Worm (Caenorhabditis elegans) whole organism, L2 larva: ENCODE measurements around the gene nspc-14.

Experiments used
- C34F6.9 ChIP-seq: fragments of 150-350 bp; optimal IDR thresholded peaks from 2 replicates; lab custom pipeline; 2014; ENCODE audit warnings: missing biosample characterization, missing genetic modification characterization
- F13H6.1 ChIP-seq: sonication (generic microtip); optimal IDR thresholded peaks from 2 replicates; lab custom pipeline; 2016; ENCODE audit warnings: missing genetic modification characterization, missing compliant biosample characterization
- alr-1 ChIP-seq: fragments of 150-350 bp; optimal IDR thresholded peaks from 2 replicates; lab custom pipeline; 2014; ENCODE audit warnings: missing biosample characterization, missing genetic modification characterization
- ama-1 ChIP-seq: fragments of 150-350 bp; optimal IDR thresholded peaks from 2 replicates; lab custom pipeline; 2018; ENCODE audit warnings: inconsistent platforms
- blmp-1 ChIP-seq: sonication (generic microtip); optimal IDR thresholded peaks from 2 replicates; lab custom pipeline; 2017; ENCODE audit warnings: missing genetic modification characterization, mild to moderate bottlenecking, missing compliant biosample characterization, antibody characterized with exemption, moderate library complexity; ENCODE audit not compliant: insufficient read depth
- ceh-16 ChIP-seq: fragments of 150-350 bp; optimal IDR thresholded peaks from 2 replicates; lab custom pipeline; 2014; ENCODE audit warnings: missing biosample characterization, missing genetic modification characterization
- crh-2 ChIP-seq: sonication (generic microtip); optimal IDR thresholded peaks from 2 replicates; lab custom pipeline; 2017; ENCODE audit warnings: missing biosample characterization, missing genetic modification characterization
- dmd-4 ChIP-seq: sonication (generic microtip); optimal IDR thresholded peaks from 2 replicates; lab custom pipeline; 2017; ENCODE audit warnings: missing biosample characterization, missing genetic modification characterization
- egl-27 ChIP-seq: sonication (generic microtip); optimal IDR thresholded peaks from 3 replicates; lab custom pipeline; 2017; ENCODE audit warnings: missing biosample characterization, missing genetic modification reagents, missing genetic modification characterization
- elt-1 ChIP-seq: fragments of 150-350 bp; optimal IDR thresholded peaks from 2 replicates; lab custom pipeline; 2014; ENCODE audit warnings: missing biosample characterization, missing genetic modification characterization
- elt-3 ChIP-seq: sonication (generic microtip); optimal IDR thresholded peaks from 2 replicates; lab custom pipeline; 2017; ENCODE audit warnings: missing biosample characterization, missing genetic modification characterization
- gmeb-1 ChIP-seq: fragments of 150-350 bp; optimal IDR thresholded peaks from 2 replicates; lab custom pipeline; 2014; ENCODE audit warnings: missing biosample characterization, missing genetic modification characterization
- mab-5 ChIP-seq: fragments of 150-350 bp; optimal IDR thresholded peaks from 2 replicates; lab custom pipeline; 2014; ENCODE audit warnings: missing biosample characterization, missing genetic modification characterization
- mbf-1 ChIP-seq: sonication (generic microtip); optimal IDR thresholded peaks from 2 replicates; lab custom pipeline; 2017; ENCODE audit warnings: missing biosample characterization, missing genetic modification characterization
- mdl-1 ChIP-seq, 2 experiments: fragments of 150-350 bp in 1 of 2; sonication (generic microtip) in 1 of 2; optimal IDR thresholded peaks; 2 replicates each; lab custom pipeline; 2017; ENCODE audit warnings: missing biosample characterization in 2 of 2, missing genetic modification characterization in 2 of 2
- nhr-10 ChIP-seq: sonication (generic microtip); optimal IDR thresholded peaks from 2 replicates; lab custom pipeline; 2017; ENCODE audit warnings: missing biosample characterization, missing genetic modification characterization
- nhr-11 ChIP-seq: fragments of 150-350 bp; optimal IDR thresholded peaks from 2 replicates; lab custom pipeline; 2014; ENCODE audit warnings: missing biosample characterization, missing genetic modification characterization
- nhr-12 ChIP-seq: fragments of 150-350 bp; optimal IDR thresholded peaks from 2 replicates; lab custom pipeline; 2014; ENCODE audit warnings: missing biosample characterization, missing genetic modification characterization
- nhr-129 ChIP-seq: fragments of 150-350 bp; optimal IDR thresholded peaks from 2 replicates; lab custom pipeline; 2014; ENCODE audit warnings: missing biosample characterization, missing genetic modification characterization
- nhr-23 ChIP-seq: fragments of 150-350 bp; optimal IDR thresholded peaks from 2 replicates; lab custom pipeline; 2014; ENCODE audit warnings: missing biosample characterization, missing genetic modification reagents, missing genetic modification characterization
- nhr-237 ChIP-seq: fragments of 150-350 bp; optimal IDR thresholded peaks from 2 replicates; lab custom pipeline; 2014; ENCODE audit warnings: missing biosample characterization, missing genetic modification characterization
- nhr-77 ChIP-seq: fragments of 150-350 bp; optimal IDR thresholded peaks from 2 replicates; lab custom pipeline; 2014; ENCODE audit warnings: missing biosample characterization, missing genetic modification characterization
- peb-1 ChIP-seq: fragments of 150-350 bp; optimal IDR thresholded peaks from 2 replicates; lab custom pipeline; 2014; ENCODE audit warnings: missing biosample characterization, missing genetic modification characterization
- skn-1 ChIP-seq: sonication (generic microtip); optimal IDR thresholded peaks from 2 replicates; lab custom pipeline; 2017; ENCODE audit warnings: missing biosample characterization, missing genetic modification characterization
- sma-3 ChIP-seq: sonication (generic microtip); optimal IDR thresholded peaks from 2 replicates; lab custom pipeline; 2016; ENCODE audit warnings: missing genetic modification reagents, missing genetic modification characterization, missing compliant biosample characterization
- snpc-4 ChIP-seq: fragments of 150-350 bp; optimal IDR thresholded peaks from 2 replicates; lab custom pipeline; 2014; ENCODE audit warnings: missing biosample characterization, missing genetic modification characterization
- unc-39 ChIP-seq: fragments of 150-350 bp; optimal IDR thresholded peaks from 2 replicates; lab custom pipeline; 2014; ENCODE audit warnings: missing biosample characterization, missing genetic modification characterization
- unc-55 ChIP-seq: fragments of 150-350 bp; sonication (generic microtip); optimal IDR thresholded peaks from 3 replicates; lab custom pipeline; 2014; ENCODE audit warnings: missing biosample characterization, missing genetic modification reagents, missing genetic modification characterization
- zag-1 ChIP-seq: fragments of 150-350 bp; optimal IDR thresholded peaks from 2 replicates; lab custom pipeline; 2014; ENCODE audit warnings: missing biosample characterization, missing genetic modification characterization
- ztf-1 ChIP-seq: fragments of 200-800 bp; sonication (Bioruptor generic); conservative IDR thresholded peaks from 2 replicates; pipeline ENCODE4 v1.3.6; 2022; ENCODE audit warnings: missing genetic modification characterization, missing compliant biosample characterization
- ztf-11 ChIP-seq: sonication (generic microtip); optimal IDR thresholded peaks from 2 replicates; lab custom pipeline; 2017; ENCODE audit warnings: missing biosample characterization, missing genetic modification characterization

nspc-14 gene

ce11 chrX:12320737-12321136 is 38.1 kb downstream of the nspc-14 start, which contains the start of gene ceh-40:
Gene ceh-40 (minus strand): TSS chrX:12320777.
- TF ChIP-seq elt-1 (tag; lab: Kevin White, UChicago): no peak
- no peak for TF ChIP-seq peb-1 (tag; lab: Kevin White, UChicago)
- no peak for TF ChIP-seq ztf-1
- TF ChIP-seq gmeb-1: no peak
- TF ChIP-seq nhr-237: no peak
- no peak for TF ChIP-seq skn-1 (tag; lab: Kevin White, UChicago)
- no peak for TF ChIP-seq egl-27 (tag; lab: Kevin White, UChicago)
- TF ChIP-seq ztf-11 (tag; lab: Kevin White, UChicago): no peak
- TF ChIP-seq nhr-129 (tag; lab: Kevin White, UChicago): no peak
- TF ChIP-seq F13H6.1: no peak
- TF ChIP-seq ama-1 (lab: Kevin White, UChicago): no peak
- TF ChIP-seq zag-1 (tag; lab: Kevin White, UChicago): no peak
- TF ChIP-seq dmd-4 (tag; lab: Kevin White, UChicago): no peak
- TF ChIP-seq snpc-4 (tag; lab: Kevin White, UChicago): no peak

ce11 chrX:12317560-12317959 is 41.3 kb downstream of the nspc-14 start:
- TF ChIP-seq nhr-12 (no peak), nhr-11 (tag; lab: Kevin White, UChicago) (no peak), elt-3 (tag; lab: Kevin White, UChicago) (no peak), peb-1 (tag; lab: Kevin White, UChicago) (no peak), mab-5 (tag; lab: Kevin White, UChicago) (no peak), egl-27 (tag; lab: Kevin White, UChicago) (no peak), F13H6.1 (no peak), sma-3 (GFP tag; lab: Kevin White, UChicago) (no peak), nhr-10 (no peak), skn-1 (tag; lab: Kevin White, UChicago) (no peak), unc-55 (GFP tag; lab: Kevin White, UChicago) (no peak), dmd-4 (tag; lab: Kevin White, UChicago) (no peak), alr-1 (tag; lab: Kevin White, UChicago) (no peak), snpc-4 (tag; lab: Kevin White, UChicago) (no peak), zag-1 (tag; lab: Kevin White, UChicago) (no peak), blmp-1 (no peak), nhr-237 (no peak), ceh-16 (tag; lab: Kevin White, UChicago) (no peak), nhr-23 (tag; lab: Kevin White, UChicago) (no peak), C34F6.9 (tag; lab: Kevin White, UChicago) (no peak)

DNA sequence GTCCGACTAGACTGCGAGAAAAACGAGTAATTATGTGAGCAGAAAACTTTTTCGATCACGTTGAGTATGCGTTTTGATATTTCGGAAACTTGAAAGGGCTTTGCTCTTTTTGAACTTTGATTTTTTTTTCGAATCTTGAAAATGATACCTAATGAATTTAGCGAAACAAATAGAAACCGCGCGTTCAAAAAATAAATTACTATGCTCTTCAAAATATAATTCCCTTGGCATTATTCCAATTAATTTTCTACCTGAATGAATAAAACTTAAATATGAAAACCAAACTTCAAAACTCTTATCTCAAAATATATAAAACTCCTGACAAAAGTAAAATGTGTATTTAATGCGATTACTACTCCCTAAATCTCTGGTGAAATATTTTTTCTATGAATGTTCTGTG is 43.6 kb downstream of the nspc-14 start, which contains the start of gene xtr-2:
TSS of gene xtr-2 (plus strand) at position 301 of the 400 bp plus-strand sequence.
- TF ChIP-seq ztf-11 (tag; lab: Kevin White, UChicago): no peak
- no peak for TF ChIP-seq F13H6.1
- TF ChIP-seq crh-2 (tag; lab: Kevin White, UChicago): no peak
- TF ChIP-seq C34F6.9 (tag; lab: Kevin White, UChicago): no peak
- TF ChIP-seq mab-5 (tag; lab: Kevin White, UChicago): no peak
- no peak for TF ChIP-seq nhr-237
- TF ChIP-seq ceh-16 (tag; lab: Kevin White, UChicago): no peak
- TF ChIP-seq nhr-77: no peak
- no peak for TF ChIP-seq mbf-1
- no peak for TF ChIP-seq ztf-1

ce11 chrX:12314395-12314794 is 44.5 kb downstream of the nspc-14 start:
- no peak for TF ChIP-seq unc-39 (tag; lab: Kevin White, UChicago)
- TF ChIP-seq egl-27 (tag; lab: Kevin White, UChicago): no peak
- no peak for TF ChIP-seq mdl-1 (tag; optimal IDR thresholded peaks at IDR 0.05; lab: Kevin White, UChicago)

- TF ChIP-seq ztf-11 (tag; lab: Kevin White, UChicago) (no peak), egl-27 (tag; lab: Kevin White, UChicago) (no peak), elt-1 (tag; lab: Kevin White, UChicago) (no peak)
These were observed 45.1 kb downstream of the nspc-14 start for ce11 chrX:12313779-12314178.
